Worm (Caenorhabditis elegans): ENCODE data around the gene math-16.

ce11 chrII:1901981-1902380 is 23.4 kb upstream of the math-16 start, which contains the start of gene math-23:
- no peak for TF ChIP-seq nhr-237 (tag; optimal IDR thresholded peaks at IDR 0.05)
- no peak for TF ChIP-seq nhr-76 (tag; optimal IDR thresholded peaks at IDR 0.05)
- no peak for TF ChIP-seq unc-62 (GFP tag; optimal IDR thresholded peaks at IDR 0.05)
- TF ChIP-seq mab-5 (tag; optimal IDR thresholded peaks at IDR 0.05), result no peak
- TF ChIP-seq snpc-4 (tag; optimal IDR thresholded peaks at IDR 0.05), result no peak
- no peak for TF ChIP-seq ces-1 (GFP tag; optimal IDR thresholded peaks at IDR 0.05)
- TF ChIP-seq mep-1 (tag; optimal IDR thresholded peaks at IDR 0.05), result no peak
- TF ChIP-seq elt-1 (tag; optimal IDR thresholded peaks at IDR 0.05; ENCODE audit: borderline replicate concordance, insufficient read depth), result no peak

All from whole organism, mixed stage, embryonic.